Worm (Caenorhabditis elegans) whole organism, L4 larva: ENCODE measurements around the gene M02D8.7.

Source experiments
- F10B5.3 ChIP-seq: sonication (generic microtip); optimal IDR thresholded peaks from 2 replicates; lab custom pipeline; 2016; ENCODE audit warnings: mild to moderate bottlenecking, missing genetic modification characterization, missing compliant biosample characterization
- F26F4.8 ChIP-seq: fragments of 200-800 bp; sonication (Bioruptor generic); conservative IDR thresholded peaks from 2 replicates; pipeline ENCODE4 v1.3.6; 2022; ENCODE audit warnings: missing genetic modification characterization, missing compliant biosample characterization
- F49E8.2 ChIP-seq: sonication (generic microtip); optimal IDR thresholded peaks from 2 replicates; lab custom pipeline; 2016; ENCODE audit warnings: missing compliant biosample characterization, mild to moderate bottlenecking, missing genetic modification characterization, borderline replicate concordance
- T20F7.1 ChIP-seq: fragments of 200-800 bp; sonication (Bioruptor generic); optimal IDR thresholded peaks from 2 replicates; lab custom pipeline; 2018; ENCODE audit warnings: mild to moderate bottlenecking, missing genetic modification characterization, missing compliant biosample characterization
- Y105C5A.15 ChIP-seq: fragments of 200-800 bp; sonication (Bioruptor generic); IDR thresholded peaks from 2 replicates; pipeline ENCODE4 v1.3.6; 2022; ENCODE audit warnings: missing genetic modification characterization, missing compliant biosample characterization
- Y5F2A.4 ChIP-seq: fragments of 200-800 bp; sonication (Bioruptor generic); optimal IDR thresholded peaks from 2 replicates; lab custom pipeline; 2018; ENCODE audit warnings: mild to moderate bottlenecking, missing genetic modification characterization, missing compliant biosample characterization
- ZK337.2 ChIP-seq: fragments of 200-800 bp; sonication (Bioruptor generic); IDR thresholded peaks from 2 replicates; pipeline ENCODE4 v1.3.6; 2022; ENCODE audit warnings: missing genetic modification reagents, missing genetic modification characterization, missing compliant biosample characterization
- ZK546.5 ChIP-seq, 2 experiments: sonication (generic microtip); optimal IDR thresholded peaks; 2 replicates each; lab custom pipeline; 2017; ENCODE audit warnings: missing biosample characterization in 2 of 2, missing genetic modification characterization in 2 of 2
- aly-2 ChIP-seq: sonication (generic microtip); optimal IDR thresholded peaks from 2 replicates; lab custom pipeline; 2018; ENCODE audit warnings: missing biosample characterization, missing genetic modification characterization
- ceh-32 ChIP-seq: sonication (generic microtip); optimal IDR thresholded peaks from 2 replicates; lab custom pipeline; 2016; ENCODE audit warnings: mild to moderate bottlenecking, missing genetic modification characterization, missing compliant biosample characterization; ENCODE audit not compliant: poor library complexity
- cey-2 ChIP-seq: sonication (generic microtip); optimal IDR thresholded peaks from 3 replicates; lab custom pipeline; 2017; ENCODE audit warnings: missing genetic modification characterization, mild to moderate bottlenecking, missing compliant biosample characterization, antibody characterized with exemption, borderline replicate concordance; ENCODE audit not compliant: insufficient read depth
- ctbp-1 ChIP-seq: fragments of 200-800 bp; sonication (Bioruptor generic); IDR thresholded peaks from 2 replicates; pipeline ENCODE4 v1.3.6; 2022; ENCODE audit warnings: missing genetic modification reagents, missing genetic modification characterization, missing compliant biosample characterization
- daf-16 ChIP-seq, 3 experiments: sonication (generic microtip); optimal IDR thresholded peaks; 2 replicates each; lab custom pipeline; 2016 to 2017; ENCODE audit warnings: missing genetic modification characterization in 3 of 3, missing genetic modification reagents in 3 of 3, mild to moderate bottlenecking in 2 of 3, missing compliant biosample characterization in 2 of 3, missing biosample characterization in 1 of 3, moderate library complexity in 1 of 3
- dmd-6 ChIP-seq: fragments of 200-800 bp; sonication (Bioruptor generic); IDR thresholded peaks from 2 replicates; pipeline ENCODE4 v1.3.6; 2022; ENCODE audit warnings: missing genetic modification reagents, missing genetic modification characterization, missing compliant biosample characterization
- dmd-8 ChIP-seq: fragments of 200-800 bp; sonication (Bioruptor generic); IDR thresholded peaks from 2 replicates; pipeline ENCODE4 v1.3.6; 2022; ENCODE audit warnings: missing genetic modification characterization, missing compliant biosample characterization
- dmd-9 ChIP-seq: fragments of 200-800 bp; sonication (Bioruptor generic); IDR thresholded peaks from 2 replicates; pipeline ENCODE4 v1.3.6; 2022; ENCODE audit warnings: missing genetic modification reagents, missing genetic modification characterization, missing compliant biosample characterization
- dve-1 ChIP-seq: sonication (generic microtip); optimal IDR thresholded peaks from 2 replicates; lab custom pipeline; 2017; ENCODE audit warnings: antibody characterized with exemption, mild to moderate bottlenecking, missing genetic modification characterization, missing compliant biosample characterization; ENCODE audit not compliant: insufficient read depth
- egl-43 ChIP-seq: fragments of 200-800 bp; sonication (Bioruptor generic); IDR thresholded peaks from 2 replicates; pipeline ENCODE4 v1.3.6; 2022; ENCODE audit warnings: missing genetic modification reagents, missing genetic modification characterization, missing compliant biosample characterization
- hlh-11 ChIP-seq: fragments of 200-800 bp; sonication (Bioruptor generic); optimal IDR thresholded peaks from 2 replicates; lab custom pipeline; 2018; ENCODE audit warnings: mild to moderate bottlenecking, missing genetic modification characterization, missing compliant biosample characterization
- hlh-30 ChIP-seq: sonication (generic microtip); optimal IDR thresholded peaks from 2 replicates; lab custom pipeline; 2017; ENCODE audit warnings: antibody characterized with exemption, mild to moderate bottlenecking, missing genetic modification characterization, missing compliant biosample characterization; ENCODE audit not compliant: insufficient read depth
- lim-7 ChIP-seq: fragments of 200-800 bp; sonication (Bioruptor generic); IDR thresholded peaks from 2 replicates; pipeline ENCODE4 v1.3.6; 2022; ENCODE audit warnings: missing genetic modification characterization, missing compliant biosample characterization
- lin-1 ChIP-seq: fragments of 200-800 bp; sonication (Bioruptor generic); IDR thresholded peaks from 2 replicates; pipeline ENCODE4 v1.3.6; 2022; ENCODE audit warnings: missing genetic modification reagents, missing genetic modification characterization, missing compliant biosample characterization
- lin-15B ChIP-seq: fragments of 150-350 bp; sonication (generic microtip); optimal IDR thresholded peaks from 3 replicates; lab custom pipeline; 2014; ENCODE audit warnings: missing biosample characterization, missing genetic modification characterization
- lir-3 ChIP-seq: sonication (generic microtip); optimal IDR thresholded peaks from 2 replicates; lab custom pipeline; 2016; ENCODE audit warnings: mild to moderate bottlenecking, missing genetic modification characterization, missing compliant biosample characterization
- lsy-2 ChIP-seq, 2 experiments: fragments of 150-350 bp in 1 of 2; sonication (generic microtip) in 1 of 2; optimal IDR thresholded peaks; 2 replicates each; lab custom pipeline; 2014 to 2017; ENCODE audit warnings: missing biosample characterization in 2 of 2, missing genetic modification characterization in 2 of 2
- mdl-1 ChIP-seq, 2 experiments: fragments of 150-350 bp in 1 of 2; sonication (generic microtip) in 1 of 2; optimal IDR thresholded peaks; 2 replicates each; lab custom pipeline; 2014 to 2017; ENCODE audit warnings: missing biosample characterization in 2 of 2, missing genetic modification characterization in 2 of 2
- mep-1 ChIP-seq: fragments of 150-350 bp; sonication (generic microtip); optimal IDR thresholded peaks from 3 replicates; lab custom pipeline; 2014; ENCODE audit warnings: missing biosample characterization, missing genetic modification characterization
- nhr-111 ChIP-seq: fragments of 200-800 bp; sonication (Bioruptor generic); optimal IDR thresholded peaks from 2 replicates; lab custom pipeline; 2018; ENCODE audit warnings: mild to moderate bottlenecking, missing genetic modification characterization, missing compliant biosample characterization
- nhr-28 ChIP-seq: fragments of 150-350 bp; optimal IDR thresholded peaks from 2 replicates; lab custom pipeline; 2014; ENCODE audit warnings: missing biosample characterization, missing genetic modification characterization
- nhr-41 ChIP-seq: fragments of 200-800 bp; sonication (Bioruptor generic); IDR thresholded peaks from 2 replicates; pipeline ENCODE4 v1.3.6; 2022; ENCODE audit warnings: missing genetic modification reagents, missing genetic modification characterization, missing compliant biosample characterization
- nhr-48 ChIP-seq: sonication (generic microtip); optimal IDR thresholded peaks from 2 replicates; lab custom pipeline; 2016; ENCODE audit warnings: mild to moderate bottlenecking, missing genetic modification characterization, missing compliant biosample characterization
- nhr-6 ChIP-seq: fragments of 150-350 bp; optimal IDR thresholded peaks from 2 replicates; lab custom pipeline; 2014; ENCODE audit warnings: missing biosample characterization, missing genetic modification characterization
- nhr-77 ChIP-seq: fragments of 150-350 bp; optimal IDR thresholded peaks from 2 replicates; lab custom pipeline; 2014; ENCODE audit warnings: missing biosample characterization, missing genetic modification characterization
- php-3 ChIP-seq: fragments of 200-800 bp; sonication (Bioruptor generic); IDR thresholded peaks from 2 replicates; pipeline ENCODE4 v1.3.6; 2022; ENCODE audit warnings: missing genetic modification reagents, missing genetic modification characterization, missing compliant biosample characterization
- pqm-1 ChIP-seq: sonication (generic microtip); optimal IDR thresholded peaks from 2 replicates; lab custom pipeline; 2017; ENCODE audit warnings: missing biosample characterization, missing genetic modification characterization
- rbr-2 ChIP-seq: sonication (generic microtip); optimal IDR thresholded peaks from 2 replicates; lab custom pipeline; 2016; ENCODE audit warnings: missing genotype, missing genetic modification characterization, missing compliant biosample characterization
- sdz-12 ChIP-seq: fragments of 200-800 bp; sonication (Bioruptor generic); optimal IDR thresholded peaks from 2 replicates; lab custom pipeline; 2018; ENCODE audit warnings: mild to moderate bottlenecking, missing genetic modification characterization, missing compliant biosample characterization
- skn-1 ChIP-seq: fragments of 150-350 bp; optimal IDR thresholded peaks from 2 replicates; lab custom pipeline; 2014; ENCODE audit warnings: missing biosample characterization, missing genetic modification characterization
- snpc-4 ChIP-seq: fragments of 150-350 bp; optimal IDR thresholded peaks from 2 replicates; lab custom pipeline; 2014; ENCODE audit warnings: missing biosample characterization, missing genetic modification characterization
- tag-97 ChIP-seq: fragments of 200-800 bp; sonication (Bioruptor generic); IDR thresholded peaks from 2 replicates; pipeline ENCODE4 v1.3.6; 2022; ENCODE audit warnings: missing genetic modification characterization, missing compliant biosample characterization
- unc-130 ChIP-seq: sonication (generic microtip); optimal IDR thresholded peaks from 2 replicates; lab custom pipeline; 2016; ENCODE audit warnings: missing genetic modification reagents, missing genetic modification characterization, missing compliant biosample characterization
- unc-39 ChIP-seq: sonication (generic microtip); optimal IDR thresholded peaks from 2 replicates; lab custom pipeline; 2017; ENCODE audit warnings: missing biosample characterization, missing genetic modification characterization
- unc-62 ChIP-seq, 3 experiments: fragments of 150-350 bp in 1 of 3; sonication (generic microtip); optimal IDR thresholded peaks in 2 of 3; peaks in 1 of 3; 1 replicate in 1 of 3; 2 replicates in 2 of 3; lab custom pipeline; 2014 to 2017; ENCODE audit warnings: missing biosample characterization in 3 of 3, missing genetic modification characterization in 3 of 3, missing genetic modification reagents in 3 of 3, missing genotype in 1 of 3
- zfp-2 ChIP-seq: sonication (generic microtip); optimal IDR thresholded peaks from 2 replicates; lab custom pipeline; 2016; ENCODE audit warnings: mild to moderate bottlenecking, missing genetic modification characterization, missing compliant biosample characterization
- zfp-3 ChIP-seq: fragments of 200-800 bp; sonication (Bioruptor generic); conservative IDR thresholded peaks from 2 replicates; pipeline ENCODE4 v1.3.6; 2022; ENCODE audit warnings: missing genetic modification reagents, missing genetic modification characterization, missing compliant biosample characterization

The M02D8.7 gene

ce11 chrX:8719888-8720287 is 22.9 kb downstream of the M02D8.7 start:
- no peak for TF ChIP-seq ZK337.2 (GFP tag; lab: Robert Waterston, UW)
- TF ChIP-seq ceh-32 (tag; lab: Kevin White, UChicago), result no peak
- TF ChIP-seq nhr-77 (tag; lab: Kevin White, UChicago), result no peak
- TF ChIP-seq Y5F2A.4 (GFP tag; lab: Kevin White, UChicago), result no peak
- TF ChIP-seq tag-97 (GFP tag; lab: Robert Waterston, UW), result no peak
- no peak for TF ChIP-seq cey-2 (tag; lab: Kevin White, UChicago)
- peak; percentile 59 for TF ChIP-seq nhr-28 (tag; lab: Kevin White, UChicago)
- TF ChIP-seq pqm-1 (tag; lab: Kevin White, UChicago), result peak; percentile 9
- TF ChIP-seq nhr-6 (tag; lab: Kevin White, UChicago), result no peak
- peak; percentile 50 for TF ChIP-seq hlh-11 (tag; lab: Kevin White, UChicago)
- TF ChIP-seq mep-1 (tag; lab: Kevin White, UChicago), result peak; percentile 25
- TF ChIP-seq hlh-30, result peak; percentile 45
- no peak for TF ChIP-seq snpc-4 (tag; lab: Kevin White, UChicago)
- TF ChIP-seq zfp-3 (GFP tag; lab: Robert Waterston, UW), result no peak
- TF ChIP-seq ctbp-1 (GFP tag; lab: Robert Waterston, UW), result no peak
- TF ChIP-seq unc-62 (GFP tag; optimal IDR thresholded peaks at IDR 0.05 in 1 of 2; lab: Kevin White, UChicago), result peak in 1 of 2 experiments; percentile 35
- no peak for TF ChIP-seq unc-62 (tag; optimal IDR thresholded peaks at IDR 0.05; lab: Kevin White, UChicago)
- TF ChIP-seq dve-1 (tag; lab: Kevin White, UChicago), result peak; percentile 93
- peak in 1 of 2 experiments; percentile 9 for TF ChIP-seq mdl-1 (tag; optimal IDR thresholded peaks at IDR 0.05; lab: Kevin White, UChicago)
- TF ChIP-seq dmd-6, result peak; percentile 83
- TF ChIP-seq php-3 (GFP tag; lab: Robert Waterston, UW), result peak; percentile 81
- no peak for TF ChIP-seq ZK546.5 (tag; optimal IDR thresholded peaks at IDR 0.05; lab: Kevin White, UChicago)
- TF ChIP-seq aly-2, result no peak
- no peak for TF ChIP-seq lir-3 (tag; lab: Kevin White, UChicago)
- no peak for TF ChIP-seq zfp-2 (tag; lab: Kevin White, UChicago)
- TF ChIP-seq skn-1 (tag; lab: Kevin White, UChicago), result no peak
- no peak for TF ChIP-seq lin-15B (tag; lab: Kevin White, UChicago)
- TF ChIP-seq daf-16 (GFP tag; optimal IDR thresholded peaks at IDR 0.05; lab: Kevin White, UChicago), result no peak
- peak; percentile 88 for TF ChIP-seq daf-16 (tag; optimal IDR thresholded peaks at IDR 0.05; lab: Kevin White, UChicago)
- no peak for TF ChIP-seq egl-43 (GFP tag; lab: Robert Waterston, UW)

- TF ChIP-seq lim-7 (GFP tag; lab: Robert Waterston, UW) (no peak), php-3 (GFP tag; lab: Robert Waterston, UW) (peak; percentile 88), lsy-2 (tag; optimal IDR thresholded peaks at IDR 0.05; lab: Kevin White, UChicago) (peak in 1 of 2 experiments; percentile 15), Y105C5A.15 (0 out of 2 replicates have a peak, but pooled peaks have one; percentile 20), nhr-6 (tag; lab: Kevin White, UChicago) (no peak), snpc-4 (tag; lab: Kevin White, UChicago) (no peak), F26F4.8 (GFP tag; lab: Robert Waterston, UW) (no peak), T20F7.1 (GFP tag; lab: Kevin White, UChicago) (no peak), unc-62 (GFP tag; optimal IDR thresholded peaks at IDR 0.05 in 1 of 2; lab: Kevin White, UChicago) (peak; percentile 29 to 31), unc-62 (tag; optimal IDR thresholded peaks at IDR 0.05; lab: Kevin White, UChicago) (no peak), nhr-111 (no peak), nhr-77 (tag; lab: Kevin White, UChicago) (no peak), dve-1 (tag; lab: Kevin White, UChicago) (peak; percentile 83), dmd-9 (GFP tag; lab: Robert Waterston, UW) (no peak), dmd-8 (GFP tag; lab: Robert Waterston, UW) (no peak), lin-1 (GFP tag; lab: Robert Waterston, UW) (no peak), daf-16 (GFP tag; optimal IDR thresholded peaks at IDR 0.05; lab: Kevin White, UChicago) (no peak), daf-16 (tag; optimal IDR thresholded peaks at IDR 0.05; lab: Kevin White, UChicago) (peak; percentile 75), sdz-12 (GFP tag; lab: Kevin White, UChicago) (no peak), dmd-6 (peak; percentile 50), unc-39 (tag; lab: Kevin White, UChicago) (no peak), unc-130 (GFP tag; lab: Kevin White, UChicago) (no peak), nhr-41 (GFP tag; lab: Robert Waterston, UW) (no peak), aly-2 (no peak), rbr-2 (tag; lab: Kevin White, UChicago) (no peak), nhr-48 (no peak), nhr-28 (tag; lab: Kevin White, UChicago) (peak; percentile 58), F10B5.3 (tag; lab: Kevin White, UChicago) (no peak), hlh-11 (tag; lab: Kevin White, UChicago) (peak; percentile 48), mdl-1 (tag; optimal IDR thresholded peaks at IDR 0.05; lab: Kevin White, UChicago) (peak in 1 of 2 experiments; percentile 43), F49E8.2 (tag; lab: Kevin White, UChicago) (no peak), Y5F2A.4 (GFP tag; lab: Kevin White, UChicago) (no peak), pqm-1 (tag; lab: Kevin White, UChicago) (peak; percentile 42)
- TF ChIP-seq, all 104 proteins: peak for 11
These were observed 23.9 kb downstream of the M02D8.7 start, which contains the start of gene F53A9.8 for ce11 chrX:8718856-8719255. F53A9.8 (minus strand) TSS chrX:8718904.
